Worm (Caenorhabditis elegans): ENCODE data around the gene ugt-12.
A peak's percentile ranks its signal among the peaks of the same experiment; 100 is the strongest.

- TF ChIP-seq nhr-28 (tag; optimal IDR thresholded peaks at IDR 0.05) (no peak), lsy-2 (tag; optimal IDR thresholded peaks at IDR 0.05) (no peak), ceh-63 (GFP tag; optimal IDR thresholded peaks at IDR 0.05) (no peak), sup-37 (GFP tag; optimal IDR thresholded peaks at IDR 0.05) (no peak), unc-30 (tag; optimal IDR thresholded peaks at IDR 0.05) (no peak), fos-1 (tag; optimal IDR thresholded peaks at IDR 0.05) (no peak), lin-15B (tag; optimal IDR thresholded peaks at IDR 0.05) (no peak), pqm-1 (tag; optimal IDR thresholded peaks at IDR 0.05) (no peak), lin-35 (GFP tag; optimal IDR thresholded peaks at IDR 0.05) (peak in 1 of 2 experiments; percentile 32)
Measured at ce11 chrV:4862737-4863136, 26.7 kb downstream of the ugt-12 start, which contains the start of gene C37H5.13.

Data from whole organism, L1 larva.